Worm (Caenorhabditis elegans) whole organism, L3 larva: Measurements from ENCODE around the gene C25F9.14.
A peak's percentile ranks its signal among the peaks of the same experiment; 100 is the strongest.

Experiments
- ceh-82 ChIP-seq: fragments of 150-350 bp; optimal IDR thresholded peaks from 2 replicates; lab custom pipeline; 2014; ENCODE audit warnings: missing biosample characterization, missing genetic modification characterization
- fkh-10 ChIP-seq: sonication (generic microtip); optimal IDR thresholded peaks from 2 replicates; lab custom pipeline; 2017; ENCODE audit warnings: missing biosample characterization, missing genetic modification reagents, missing genetic modification characterization
- nhr-237 ChIP-seq: fragments of 150-350 bp; optimal IDR thresholded peaks from 2 replicates; lab custom pipeline; 2014; ENCODE audit warnings: missing biosample characterization, missing genetic modification characterization
- pha-4 ChIP-seq: fragments of 150-350 bp; optimal IDR thresholded peaks from 2 replicates; lab custom pipeline; 2014; ENCODE audit warnings: missing biosample characterization, missing genetic modification reagents, missing genetic modification characterization
- skn-1 ChIP-seq: fragments of 150-350 bp; optimal IDR thresholded peaks from 2 replicates; lab custom pipeline; 2014; ENCODE audit warnings: missing biosample characterization, missing genetic modification characterization
- snpc-4 ChIP-seq: fragments of 150-350 bp; optimal IDR thresholded peaks from 2 replicates; lab custom pipeline; 2014; ENCODE audit warnings: missing biosample characterization, missing genetic modification characterization
- unc-39 ChIP-seq: sonication (generic microtip); optimal IDR thresholded peaks from 4 replicates; lab custom pipeline; 2017; ENCODE audit warnings: missing biosample characterization, missing genetic modification characterization

DNA sequence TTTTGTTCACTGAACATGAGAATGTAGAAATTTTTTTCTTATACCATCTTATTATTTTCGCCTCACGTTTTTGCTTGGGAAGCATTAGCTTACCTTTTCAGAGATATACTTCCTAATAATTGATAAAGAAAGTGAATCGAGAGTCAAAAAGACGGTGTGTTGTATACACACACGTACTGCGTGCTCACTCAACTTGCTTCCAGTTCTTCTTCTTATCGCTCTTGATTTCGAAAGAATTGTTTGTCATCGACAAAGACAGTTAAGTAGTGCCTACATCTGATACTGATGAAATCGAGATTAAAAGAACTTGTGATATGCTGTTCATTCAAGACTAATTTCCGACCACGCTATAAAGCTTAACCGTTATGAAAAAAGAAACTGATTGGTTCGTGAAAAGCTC, 25.6 kb upstream of the C25F9.14 start, which contains the start of gene C25F9.5:
- TF ChIP-seq ceh-82 (no peak), pha-4 (tag; lab: Kevin White, UChicago) (peak; percentile 28), nhr-237 (tag; lab: Kevin White, UChicago) (no peak), snpc-4 (no peak), skn-1 (tag; lab: Kevin White, UChicago) (no peak), fkh-10 (GFP tag; lab: Kevin White, UChicago) (no peak), unc-39 (tag; lab: Kevin White, UChicago) (no peak)
